Fruit fly (Drosophila melanogaster): Measurements from ENCODE around the gene CG4119.

DNA sequence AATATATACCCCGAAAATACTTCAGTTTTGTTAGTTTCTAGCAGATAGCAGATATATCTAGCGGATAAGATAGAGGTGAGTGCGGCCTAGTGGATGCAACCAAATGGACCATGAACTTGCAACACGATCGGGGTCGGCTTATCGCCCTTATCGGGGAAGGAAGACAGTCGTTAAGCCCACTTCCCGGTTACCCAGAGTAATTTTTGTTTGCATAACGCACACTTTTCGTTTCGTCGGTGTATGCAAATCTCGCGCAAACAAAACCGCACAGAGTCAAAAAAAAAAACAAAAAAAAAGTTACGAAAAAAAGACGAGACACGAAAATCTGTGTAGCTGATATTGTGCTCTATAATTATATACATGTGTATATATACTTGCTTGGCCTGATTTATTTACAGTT is 47.1 kb downstream of the CG4119 start:
- TF ChIP-seq Snoo (tag; optimal IDR thresholded peaks at IDR 0.05) (no peak), EcR (GFP tag; optimal IDR thresholded peaks at IDR 0.05) (no peak), fd96Ca (GFP tag; IDR thresholded peaks at IDR 0.05) (no peak), CG9948 (tag; optimal IDR thresholded peaks at IDR 0.05) (no peak), Ets98B (GFP tag; IDR thresholded peaks at IDR 0.05) (no peak), CG8301 (tag; optimal IDR thresholded peaks at IDR 0.05) (no peak)
